Fruit fly (Drosophila melanogaster): ENCODE results near the gene CG3618.

Gene CG3618

dm6 chr3L:20784812-20785671 is 30.8 kb downstream of the CG3618 start (continued):
- TF ChIP-seq zfh1 (GFP tag; IDR thresholded peaks at IDR 0.05) (0 out of 3 replicates have a peak, but pooled peaks have one; percentile 52), CG1233 (GFP tag; optimal IDR thresholded peaks at IDR 0.05) (peak; percentile 7), Gsc (GFP tag; IDR thresholded peaks at IDR 0.05) (no peak), Aef1 (GFP tag; IDR thresholded peaks at IDR 0.05) (no peak), YL-1 (GFP tag; optimal IDR thresholded peaks at IDR 0.05) (peak; percentile 9), luna (GFP tag; optimal IDR thresholded peaks at IDR 0.05) (peak; percentile 4), D19B (GFP tag; optimal IDR thresholded peaks at IDR 0.05) (peak; percentile 30), CG8924 (tag; optimal IDR thresholded peaks at IDR 0.05) (peak; percentile 40), CG12071 (GFP tag; optimal IDR thresholded peaks at IDR 0.05) (no peak), CG14050 (GFP tag; IDR thresholded peaks at IDR 0.05) (no peak), CG4854 (GFP tag; optimal IDR thresholded peaks at IDR 0.05) (peak; percentile 2), Ada2b (GFP tag; IDR thresholded peaks at IDR 0.05) (no peak), CG15601 (tag; optimal IDR thresholded peaks at IDR 0.05) (peak; percentile 49), bcd (GFP tag; optimal IDR thresholded peaks at IDR 0.05) (peak; percentile 24), Lim3 (GFP tag; IDR thresholded peaks at IDR 0.05) (no peak), slou (GFP tag; optimal IDR thresholded peaks at IDR 0.05) (no peak), MTF-1 (GFP tag; optimal IDR thresholded peaks at IDR 0.05; ENCODE audit: borderline replicate concordance) (peak; percentile 56), CG7987 (GFP tag; optimal IDR thresholded peaks at IDR 0.05) (peak; percentile 57), Deaf1 (tag; optimal IDR thresholded peaks at IDR 0.05) (peak; percentile 35), Med (GFP tag) (peak; percentile 84), Ssrp (tag; optimal IDR thresholded peaks at IDR 0.05) (no peak), amos (GFP tag; IDR thresholded peaks at IDR 0.05; ENCODE audit: partially characterized antibody) (peak; percentile 34; the same call in 1 of the 2 replicates), gsb (GFP tag; IDR thresholded peaks at IDR 0.05) (no peak), kni (GFP tag; optimal IDR thresholded peaks at IDR 0.05) (peak; percentile 89), Doc3 (GFP tag; IDR thresholded peaks at IDR 0.05; ENCODE audit: partially characterized antibody) (no peak), knrl (GFP tag; IDR thresholded peaks at IDR 0.05; ENCODE audit: partially characterized antibody) (no peak; the same call in 2 of the 3 replicates), nom (GFP tag; optimal IDR thresholded peaks at IDR 0.05) (peak; percentile 40), pfk (GFP tag; optimal IDR thresholded peaks at IDR 0.05) (peak; percentile 45), NFAT (GFP tag; IDR thresholded peaks at IDR 0.05) (0 out of 2 replicates have a peak, but pooled peaks have one; percentile 36), B-H2 (GFP tag; optimal IDR thresholded peaks at IDR 0.05) (peak; percentile 32), Ets97D (GFP tag; optimal IDR thresholded peaks at IDR 0.05) (no peak), HmgZ (tag; optimal IDR thresholded peaks at IDR 0.05) (peak; percentile 48), wdn (GFP tag; IDR thresholded peaks at IDR 0.05) (peak; percentile 82), bowl (GFP tag; IDR thresholded peaks at IDR 0.05) (no peak), CG5180 (GFP tag; optimal IDR thresholded peaks at IDR 0.05) (no peak), CG3995 (GFP tag; optimal IDR thresholded peaks at IDR 0.05) (peak; percentile 21), her (GFP tag; optimal IDR thresholded peaks at IDR 0.05) (peak; percentile 42), D (optimal IDR thresholded peaks at IDR 0.05) (no peak), D (GFP tag; optimal IDR thresholded peaks at IDR 0.05) (peak; percentile 41), dpn (GFP tag; optimal IDR thresholded peaks at IDR 0.05) (peak; percentile 30 to 46), CG34224 (GFP tag; IDR thresholded peaks at IDR 0.05; ENCODE audit: partially characterized antibody) (peak; percentile 69), cad (GFP tag; optimal IDR thresholded peaks at IDR 0.05) (peak; percentile 19), CG18619 (GFP tag; optimal IDR thresholded peaks at IDR 0.05) (peak; percentile 41)

All from whole organism, embryonic.